Worm (Caenorhabditis elegans): Measurements from ENCODE around the gene ZK688.11.

ce11 chrIII:7909263-7909662 lies 24.5 kb upstream of the ZK688.11 start, which contains the start of gene ZK688.1:
- TF ChIP-seq elt-3 (tag; optimal IDR thresholded peaks at IDR 0.05) (no peak), nhr-19 (GFP tag; conservative IDR thresholded peaks at IDR 0.05) (no peak), unc-86 (tag; optimal IDR thresholded peaks at IDR 0.05) (no peak), mab-9 (GFP tag; IDR thresholded peaks at IDR 0.05) (no peak), ztf-11 (tag; optimal IDR thresholded peaks at IDR 0.05) (no peak)
